Fruit fly (Drosophila melanogaster): ENCODE results near the gene RhoL.

RhoL gene

DNA sequence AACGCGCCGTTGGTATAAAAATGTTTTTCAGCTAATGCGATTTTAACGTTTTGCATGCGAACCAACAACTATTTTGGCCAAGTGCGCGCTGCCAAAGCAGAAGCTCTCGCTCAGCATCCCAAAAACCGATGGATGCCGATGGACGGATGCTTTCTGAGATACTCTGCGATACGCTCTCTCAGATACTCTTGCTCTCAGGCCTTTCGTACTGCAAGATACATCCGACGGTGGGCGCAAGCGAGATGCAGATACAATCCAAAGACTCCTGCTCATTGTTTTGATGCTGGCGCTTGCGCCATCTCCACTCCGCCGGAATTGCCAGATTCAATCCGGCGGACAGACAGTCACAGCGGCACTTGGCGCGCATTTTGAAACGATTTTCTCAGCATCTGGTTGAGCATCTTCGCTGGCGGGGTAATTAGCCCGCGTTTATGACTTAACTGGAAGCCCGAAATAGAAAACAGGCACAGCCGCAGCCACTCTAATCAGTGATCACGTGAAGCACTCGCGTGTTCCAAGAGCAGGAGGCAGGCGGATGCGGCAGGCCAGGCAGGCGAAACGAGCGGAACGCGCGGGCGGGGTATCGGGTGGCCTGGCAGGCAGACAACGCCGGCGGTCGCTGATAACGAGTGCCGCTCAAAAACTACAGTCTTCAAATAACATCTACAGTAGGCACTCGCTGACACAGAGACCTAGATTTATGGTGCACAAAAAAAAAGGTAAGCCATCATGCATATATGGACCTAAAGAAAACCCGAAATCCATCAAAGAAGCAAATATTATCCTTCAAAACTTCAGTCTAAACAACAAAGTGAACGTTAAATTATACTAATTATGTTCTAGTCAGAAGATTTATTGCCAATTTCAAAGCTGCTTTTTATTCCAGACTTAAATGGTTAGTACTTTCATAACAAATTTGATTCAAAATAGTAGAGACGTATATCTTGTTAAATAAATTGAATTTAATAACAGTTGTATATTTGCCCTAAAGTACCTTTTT is 8.5 kb downstream of the RhoL start, which contains the start of gene CG16779 (continued):
- peak; percentile 89 for TF ChIP-seq Dp (GFP tag; optimal IDR thresholded peaks at IDR 0.05)
- TF ChIP-seq da (GFP tag; optimal IDR thresholded peaks at IDR 0.05) = no peak
- TF ChIP-seq Atf3 (GFP tag; optimal IDR thresholded peaks at IDR 0.05) = no peak
- TF ChIP-seq bsh (GFP tag; optimal IDR thresholded peaks at IDR 0.05) = peak in 1 of 2 experiments; percentile 10
- TF ChIP-seq Hmr (GFP tag; optimal IDR thresholded peaks at IDR 0.05) = peak; percentile 15
- TF ChIP-seq ftz-f1 (GFP tag; optimal IDR thresholded peaks at IDR 0.05) = peak; percentile 33
- no peak for TF ChIP-seq Awh (GFP tag; IDR thresholded peaks at IDR 0.05)
- no peak for TF ChIP-seq Sry-δ (GFP tag; optimal IDR thresholded peaks at IDR 0.05)
- no peak for TF ChIP-seq gsb-n (tag; optimal IDR thresholded peaks at IDR 0.05)
- TF ChIP-seq bbx (GFP tag; IDR thresholded peaks at IDR 0.05; ENCODE audit: partially characterized antibody) = no peak
- no peak for TF ChIP-seq CG2129 (GFP tag; IDR thresholded peaks at IDR 0.05; ENCODE audit: partially characterized antibody)
- no peak for TF ChIP-seq eyg (GFP tag; optimal IDR thresholded peaks at IDR 0.05)
- no peak for TF ChIP-seq al (GFP tag; IDR thresholded peaks at IDR 0.05)
- TF ChIP-seq Xrp1 (GFP tag; IDR thresholded peaks at IDR 0.05) = 0 out of 2 replicates have a peak, but pooled peaks have one; percentile 10
- no peak for TF ChIP-seq dati (GFP tag; IDR thresholded peaks at IDR 0.05)
- TF ChIP-seq Ravus (GFP tag; IDR thresholded peaks at IDR 0.05) = no peak
- TF ChIP-seq crp (GFP tag; optimal IDR thresholded peaks at IDR 0.05) = no peak
- no peak for TF ChIP-seq en (GFP tag; optimal IDR thresholded peaks at IDR 0.05)
- no peak for TF ChIP-seq cato (GFP tag; optimal IDR thresholded peaks at IDR 0.05; ENCODE audit: borderline replicate concordance)
- no peak for TF ChIP-seq btn (GFP tag; optimal IDR thresholded peaks at IDR 0.05)
- no peak for TF ChIP-seq sd (tag; optimal IDR thresholded peaks at IDR 0.05)
- no peak for TF ChIP-seq CG12769 (tag; optimal IDR thresholded peaks at IDR 0.05)
- TF ChIP-seq tx (GFP tag; optimal IDR thresholded peaks at IDR 0.05) = no peak
- TF ChIP-seq sens (GFP tag) = peak; percentile 92
- TF ChIP-seq CG8281 (tag; optimal IDR thresholded peaks at IDR 0.05) = no peak
- peak in 1 of 2 experiments; percentile 74 for TF ChIP-seq Hr78 (GFP tag; optimal IDR thresholded peaks at IDR 0.05)
- TF ChIP-seq vnd (GFP tag; IDR thresholded peaks at IDR 0.05; ENCODE audit: partially characterized antibody) = no peak
- no peak for TF ChIP-seq CG10431 (GFP tag; optimal IDR thresholded peaks at IDR 0.05)
- peak; percentile 24 for TF ChIP-seq Xbp1 (GFP tag; optimal IDR thresholded peaks at IDR 0.05)
- TF ChIP-seq CG11093 (GFP tag; IDR thresholded peaks at IDR 0.05) = 0 out of 3 replicates have a peak, but pooled peaks have one; percentile 6
- TF ChIP-seq chif (GFP tag; optimal IDR thresholded peaks at IDR 0.05) = peak; percentile 9 to 22
- TF ChIP-seq corto (GFP tag; optimal IDR thresholded peaks at IDR 0.05) = no peak
- no peak for TF ChIP-seq CG12744 (GFP tag; optimal IDR thresholded peaks at IDR 0.05)
- TF ChIP-seq CG16779 (GFP tag; IDR thresholded peaks at IDR 0.05) = 0 out of 2 replicates have a peak, but pooled peaks have one; percentile 24
- no peak for TF ChIP-seq gt (GFP tag; IDR thresholded peaks at IDR 0.05)
- TF ChIP-seq CG9797 (GFP tag; optimal IDR thresholded peaks at IDR 0.05) = no peak
- no peak for TF ChIP-seq jigr1 (GFP tag; IDR thresholded peaks at IDR 0.05)
- TF ChIP-seq Bgb (GFP tag; IDR thresholded peaks at IDR 0.05; ENCODE audit: partially characterized antibody) = peak; percentile 20; the same call in 1 of the 2 replicates
- no peak for TF ChIP-seq Mad (GFP tag; optimal IDR thresholded peaks at IDR 0.05)
- peak; percentile 57 for TF ChIP-seq CG4820 (GFP tag; optimal IDR thresholded peaks at IDR 0.05)
- TF ChIP-seq gro (GFP tag; optimal IDR thresholded peaks at IDR 0.05) = no peak
- TF ChIP-seq Side (GFP tag; optimal IDR thresholded peaks at IDR 0.05) = no peak
- no peak for TF ChIP-seq CG12236 (GFP tag; optimal IDR thresholded peaks at IDR 0.05)
- TF ChIP-seq Fer2 (tag; optimal IDR thresholded peaks at IDR 0.05) = no peak
- TF ChIP-seq run (tag; optimal IDR thresholded peaks at IDR 0.05) = no peak
- TF ChIP-seq NC2β (GFP tag; optimal IDR thresholded peaks at IDR 0.05) = no peak
- TF ChIP-seq CG1603 (tag; optimal IDR thresholded peaks at IDR 0.05) = no peak
- no peak for TF ChIP-seq onecut (GFP tag; IDR thresholded peaks at IDR 0.05)
